Worm (Caenorhabditis elegans): Measurements from ENCODE around the gene sur-7.

Gene sur-7

DNA sequence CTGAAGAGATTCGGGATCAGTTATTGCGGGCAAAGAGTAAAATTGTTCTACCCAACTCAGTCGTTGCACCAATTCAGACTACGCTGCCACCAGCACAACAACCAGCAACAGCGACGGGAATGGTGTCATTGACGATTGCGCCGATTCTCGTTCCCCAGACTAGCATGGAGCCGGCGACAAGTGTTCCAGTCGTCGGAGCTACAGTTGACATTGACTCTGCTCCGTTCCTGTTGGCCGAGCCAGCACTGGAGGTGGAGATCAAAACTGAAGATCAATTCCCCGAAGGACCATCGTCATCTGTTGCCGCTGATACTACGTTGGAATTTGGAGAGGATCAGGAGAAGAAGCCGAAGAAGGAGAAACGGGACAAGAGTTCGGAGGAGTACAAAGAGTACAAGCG lies 41.0 kb upstream of the sur-7 start:
- TF ChIP-seq lin-11 (tag; optimal IDR thresholded peaks at IDR 0.05) = no peak
- no peak for TF ChIP-seq elt-4 (tag; optimal IDR thresholded peaks at IDR 0.05)
- TF ChIP-seq eyg-1 (tag; optimal IDR thresholded peaks at IDR 0.05) = no peak
- no peak for TF ChIP-seq gmeb-2 (tag; optimal IDR thresholded peaks at IDR 0.05)
- TF ChIP-seq ceh-18 (tag; optimal IDR thresholded peaks at IDR 0.05) = no peak
- no peak for TF ChIP-seq syd-9 (tag; optimal IDR thresholded peaks at IDR 0.05)
- no peak for TF ChIP-seq unc-86 (tag; optimal IDR thresholded peaks at IDR 0.05)
- no peak for TF ChIP-seq K02D7.2 (tag; optimal IDR thresholded peaks at IDR 0.05)
- TF ChIP-seq ceh-2 (tag; optimal IDR thresholded peaks at IDR 0.05) = no peak
- no peak for TF ChIP-seq pat-9 (tag; optimal IDR thresholded peaks at IDR 0.05)
- no peak for TF ChIP-seq ama-1 (optimal IDR thresholded peaks at IDR 0.05)
- no peak for TF ChIP-seq fkh-6 (tag; optimal IDR thresholded peaks at IDR 0.05)
- no peak for TF ChIP-seq fkh-10 (GFP tag; optimal IDR thresholded peaks at IDR 0.05)
- no peak for TF ChIP-seq hlh-8 (tag; optimal IDR thresholded peaks at IDR 0.05)
- TF ChIP-seq tbx-2 (tag; optimal IDR thresholded peaks at IDR 0.05) = no peak
- TF ChIP-seq hlh-6 (tag; optimal IDR thresholded peaks at IDR 0.05) = no peak

DNA sequence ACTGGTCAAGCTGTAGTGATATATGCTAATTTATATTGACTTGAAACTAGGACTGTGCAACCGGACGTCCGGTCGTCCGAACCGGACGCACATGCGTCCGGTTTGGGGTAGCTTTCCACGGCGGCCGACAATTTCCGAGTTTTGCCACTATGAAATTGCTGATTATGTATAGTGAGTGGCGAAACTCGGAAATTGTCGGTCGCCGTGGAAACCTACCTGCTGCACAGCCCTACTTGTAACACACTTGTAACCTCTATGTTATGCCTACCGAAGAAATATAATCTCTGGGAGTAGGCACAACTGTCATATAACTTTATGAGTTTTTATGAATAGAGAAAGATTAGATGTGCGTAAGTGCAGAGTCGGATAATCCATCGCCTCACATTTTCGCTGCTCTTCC lies 39.4 kb upstream of the sur-7 start:
- TF ChIP-seq ceh-22 (tag; optimal IDR thresholded peaks at IDR 0.05) (no peak), tbx-2 (tag; optimal IDR thresholded peaks at IDR 0.05) (no peak)

ce11 chrX:16337399-16337798 lies 39.0 kb upstream of the sur-7 start:
- no peak for TF ChIP-seq nhr-232 (tag; optimal IDR thresholded peaks at IDR 0.05)
- no peak for TF ChIP-seq pha-2 (tag; optimal IDR thresholded peaks at IDR 0.05)
- no peak for TF ChIP-seq mec-3 (tag; optimal IDR thresholded peaks at IDR 0.05; ENCODE audit: borderline replicate concordance)

ce11 chrX:16339207-16339606 lies 37.2 kb upstream of the sur-7 start:
- TF ChIP-seq C38D4.7 (GFP tag; optimal IDR thresholded peaks at IDR 0.05) (no peak), zip-5 (tag; optimal IDR thresholded peaks at IDR 0.05) (no peak), elt-4 (tag; optimal IDR thresholded peaks at IDR 0.05) (no peak), eyg-1 (tag; optimal IDR thresholded peaks at IDR 0.05) (no peak), ceh-19 (GFP tag; optimal IDR thresholded peaks at IDR 0.05) (no peak), hlh-6 (tag; optimal IDR thresholded peaks at IDR 0.05) (no peak)

ce11 chrX:16341838-16342237 lies 34.5 kb upstream of the sur-7 start:
- no peak for TF ChIP-seq ceh-34 (tag; optimal IDR thresholded peaks at IDR 0.05)
- no peak for TF ChIP-seq ceh-2 (tag; optimal IDR thresholded peaks at IDR 0.05)
- no peak for TF ChIP-seq nfya-1 (tag; optimal IDR thresholded peaks at IDR 0.05)

DNA sequence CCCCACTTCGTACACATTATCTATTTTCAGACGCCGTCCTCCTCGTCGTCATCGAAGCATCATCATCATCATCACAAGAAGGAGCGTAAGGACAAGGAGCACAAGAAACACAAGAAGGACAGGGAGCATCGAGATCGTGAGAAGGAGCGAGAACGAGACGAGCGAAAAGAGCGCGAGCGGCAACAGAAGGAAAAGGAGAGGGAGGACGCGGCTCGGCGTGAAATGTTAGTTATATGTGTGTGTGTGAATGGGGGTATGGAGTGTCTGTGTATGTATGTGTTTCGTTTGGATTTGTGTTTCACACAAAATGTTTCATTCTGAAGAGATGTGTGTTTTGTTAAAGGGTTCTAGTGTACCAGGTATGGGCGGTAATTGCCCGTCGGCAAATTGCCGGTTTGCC lies 34.1 kb upstream of the sur-7 start:
- no peak for TF ChIP-seq npax-4 (tag; optimal IDR thresholded peaks at IDR 0.05)
- TF ChIP-seq F13H6.1 (tag; optimal IDR thresholded peaks at IDR 0.05) = no peak
- peak; percentile 27 for TF ChIP-seq ceh-31 (tag; optimal IDR thresholded peaks at IDR 0.05)
- peak; percentile 44 for TF ChIP-seq ceh-34 (tag; optimal IDR thresholded peaks at IDR 0.05)
- no peak for TF ChIP-seq K09A11.1 (tag; optimal IDR thresholded peaks at IDR 0.05; ENCODE audit: insufficient read depth)
- TF ChIP-seq unc-3 (GFP tag; conservative IDR thresholded peaks at IDR 0.05) = no peak
- no peak for TF ChIP-seq unc-3 (tag; optimal IDR thresholded peaks at IDR 0.05)
- no peak for TF ChIP-seq mec-3 (tag; optimal IDR thresholded peaks at IDR 0.05; ENCODE audit: borderline replicate concordance)
- TF ChIP-seq hlh-8 (tag; optimal IDR thresholded peaks at IDR 0.05) = no peak
- no peak for TF ChIP-seq unc-42 (tag; optimal IDR thresholded peaks at IDR 0.05)
- TF ChIP-seq syd-9 (tag; optimal IDR thresholded peaks at IDR 0.05) = no peak
- TF ChIP-seq tbx-2 (tag; optimal IDR thresholded peaks at IDR 0.05) = peak; percentile 6
- TF ChIP-seq pax-1 (tag; optimal IDR thresholded peaks at IDR 0.05) = no peak
- TF ChIP-seq ceh-19 (GFP tag; optimal IDR thresholded peaks at IDR 0.05) = no peak
- no peak for TF ChIP-seq nfya-1 (tag; optimal IDR thresholded peaks at IDR 0.05)
- TF ChIP-seq C38D4.7 (GFP tag; optimal IDR thresholded peaks at IDR 0.05) = no peak
- TF ChIP-seq pat-9 (tag; optimal IDR thresholded peaks at IDR 0.05) = no peak
- no peak for TF ChIP-seq C08G9.2 (tag; optimal IDR thresholded peaks at IDR 0.05)
- no peak for TF ChIP-seq madf-2 (tag; optimal IDR thresholded peaks at IDR 0.05)
- TF ChIP-seq ceh-24 (tag; optimal IDR thresholded peaks at IDR 0.05) = no peak
- no peak for TF ChIP-seq lim-6 (tag; optimal IDR thresholded peaks at IDR 0.05)

Data from whole organism, late embryonic.